Fruit fly (Drosophila melanogaster): Measurements from ENCODE around the gene Surf4.

Gene Surf4

DNA sequence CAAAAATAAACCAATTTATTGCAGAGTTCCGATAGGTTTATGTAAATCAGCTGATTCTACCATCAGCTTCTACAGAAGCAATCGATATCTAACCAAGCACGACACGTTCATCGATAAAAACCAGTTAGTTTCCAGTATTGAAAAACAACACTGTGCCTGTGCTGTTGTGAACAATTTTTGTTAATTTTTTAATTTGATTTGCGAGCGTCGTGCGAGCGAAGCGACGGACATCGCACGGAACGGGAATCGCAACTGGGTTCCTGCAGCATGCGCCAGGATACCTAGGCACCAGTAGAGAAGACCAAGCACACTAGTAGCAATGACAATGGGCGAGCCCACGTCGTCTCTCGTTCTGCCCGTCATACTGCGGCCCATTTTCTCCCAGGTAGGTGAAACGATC lies 25.9 kb upstream of the Surf4 start, which contains the start of the genes Ccm3 and CG6136:
Gene Ccm3 (plus strand): TSS at position 125 of the 400 bp plus-strand sequence.
Gene CG6136 (minus strand): TSS at position 380 of the 400 bp plus-strand sequence.
- TF ChIP-seq CG3032 (tag; optimal IDR thresholded peaks at IDR 0.05) (peak; percentile 30), achi (GFP tag; optimal IDR thresholded peaks at IDR 0.05) (peak; percentile 18), CG3919 (GFP tag; optimal IDR thresholded peaks at IDR 0.05) (no peak), lz (GFP tag; optimal IDR thresholded peaks at IDR 0.05) (peak; percentile 43), topi (GFP tag; optimal IDR thresholded peaks at IDR 0.05) (peak; percentile 47), Eip78C (GFP tag) (peak; percentile 35), Eip75B (GFP tag; optimal IDR thresholded peaks at IDR 0.05) (peak; percentile 32), Met (GFP tag; optimal IDR thresholded peaks at IDR 0.05) (no peak), CG6854 (GFP tag; optimal IDR thresholded peaks at IDR 0.05) (peak; percentile 38), esn (GFP tag; optimal IDR thresholded peaks at IDR 0.05) (peak; percentile 63), CG8119 (GFP tag; IDR thresholded peaks at IDR 0.05) (no peak), CG10669 (GFP tag; optimal IDR thresholded peaks at IDR 0.05) (no peak), cyc (GFP tag; optimal IDR thresholded peaks at IDR 0.05) (peak; percentile 38), CG8319 (GFP tag; optimal IDR thresholded peaks at IDR 0.05) (no peak), Sox14 (GFP tag; optimal IDR thresholded peaks at IDR 0.05) (peak; percentile 19), CG31627 (GFP tag; optimal IDR thresholded peaks at IDR 0.05) (peak; percentile 44), CG8632 (GFP tag; optimal IDR thresholded peaks at IDR 0.05) (no peak), svp (GFP tag) (no peak)

DNA sequence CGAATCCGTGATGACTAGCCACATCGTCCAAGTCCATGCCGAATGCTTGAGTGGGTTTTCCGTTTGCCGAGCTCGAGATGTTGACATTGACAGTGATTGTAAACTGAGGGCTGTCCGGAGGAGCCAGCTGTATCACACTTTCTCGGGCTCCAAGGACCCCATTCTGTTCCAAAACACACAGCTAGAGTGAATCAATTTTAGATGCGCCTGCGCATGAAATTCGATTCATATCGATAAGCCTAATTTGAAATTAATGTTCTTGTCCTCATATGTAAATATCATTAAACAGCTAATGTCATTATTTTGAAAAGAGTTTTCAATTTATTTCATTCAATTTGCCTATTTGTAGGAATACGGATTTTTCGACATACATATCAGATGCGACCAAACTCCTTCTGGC lies 23.8 kb upstream of the Surf4 start, which contains the start of gene CG14868:
Gene CG14868 (minus strand): TSS at position 204 of the 400 bp plus-strand sequence.
- no peak for TF ChIP-seq CG6163 (GFP tag; IDR thresholded peaks at IDR 0.05)

DNA sequence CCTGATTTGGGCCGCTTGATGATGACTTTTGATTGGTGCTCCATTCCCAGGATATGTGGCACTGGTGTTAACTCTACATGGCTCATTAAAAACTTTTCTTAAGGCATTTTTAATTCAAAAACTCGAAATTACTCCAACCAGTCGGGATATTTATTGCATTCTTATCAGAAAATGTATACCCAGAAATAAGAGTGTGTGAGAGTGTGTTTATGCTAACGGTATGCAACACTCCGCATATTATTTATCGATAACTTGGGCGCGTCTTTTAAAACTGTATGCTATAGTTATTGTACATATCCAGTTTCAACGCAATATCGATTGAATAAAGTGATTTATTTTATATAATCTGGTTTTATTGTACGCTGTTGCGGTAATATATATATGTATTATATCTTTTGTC lies 21.5 kb upstream of the Surf4 start, which contains the start of gene CG34404:
Gene CG34404 (minus strand): TSS at position 189 of the 400 bp plus-strand sequence.
- TF ChIP-seq svp (GFP tag) (no peak), Eip78C (GFP tag) (peak; percentile 40), esn (GFP tag; optimal IDR thresholded peaks at IDR 0.05) (peak; percentile 22)

DNA sequence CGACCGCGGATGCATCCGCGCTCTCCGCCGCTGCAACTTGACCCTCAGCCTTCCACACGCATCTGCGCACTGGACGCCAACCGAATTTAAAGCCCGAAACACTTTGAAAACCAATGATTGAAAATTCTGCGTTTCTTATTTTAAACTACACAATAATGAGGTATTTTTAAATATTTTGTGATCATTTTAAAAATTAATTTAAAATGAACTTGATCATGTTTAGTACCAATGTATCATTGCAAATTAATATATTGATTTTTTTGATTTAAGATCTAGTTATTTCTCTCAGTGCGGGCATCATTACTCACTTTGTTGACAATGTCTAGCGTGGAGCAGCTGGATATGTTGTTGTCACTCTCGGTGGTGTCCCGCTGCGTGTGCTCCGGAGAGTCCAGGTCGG lies 20.9 kb upstream of the Surf4 start:
- TF ChIP-seq CG6276 (GFP tag; optimal IDR thresholded peaks at IDR 0.05) (no peak), eg (GFP tag; IDR thresholded peaks at IDR 0.05) (peak; percentile 76), net (GFP tag; optimal IDR thresholded peaks at IDR 0.05) (no peak), esn (GFP tag; optimal IDR thresholded peaks at IDR 0.05) (peak; percentile 68), dsx (GFP tag; optimal IDR thresholded peaks at IDR 0.05; ENCODE audit: poor library complexity, severe bottlenecking) (peak; percentile 58), CG8119 (GFP tag; IDR thresholded peaks at IDR 0.05) (peak; percentile 74; the same call in 2 of the 3 replicates), Lpt (GFP tag; optimal IDR thresholded peaks at IDR 0.05) (no peak), Ets96B (tag; optimal IDR thresholded peaks at IDR 0.05) (peak; percentile 57), CG6163 (GFP tag; IDR thresholded peaks at IDR 0.05) (peak; percentile 60; the same call in 2 of the 3 replicates), cyc (GFP tag; optimal IDR thresholded peaks at IDR 0.05) (peak; percentile 21), vri (GFP tag; optimal IDR thresholded peaks at IDR 0.05) (no peak), CG8319 (GFP tag; optimal IDR thresholded peaks at IDR 0.05) (no peak), CG6792 (GFP tag; optimal IDR thresholded peaks at IDR 0.05) (peak; percentile 50), Eip75B (GFP tag; optimal IDR thresholded peaks at IDR 0.05) (no peak), lz (GFP tag; optimal IDR thresholded peaks at IDR 0.05) (peak; percentile 43), ss (GFP tag; optimal IDR thresholded peaks at IDR 0.05) (no peak), CG3032 (tag; optimal IDR thresholded peaks at IDR 0.05) (peak; percentile 35), CG15336 (GFP tag; IDR thresholded peaks at IDR 0.05) (peak; percentile 81), Eip78C (GFP tag) (peak; percentile 73), svp (GFP tag) (peak; percentile 94), CG31627 (GFP tag; optimal IDR thresholded peaks at IDR 0.05) (peak; percentile 18)

- TF ChIP-seq CG31627 (GFP tag; optimal IDR thresholded peaks at IDR 0.05) = no peak
- no peak for TF ChIP-seq CG6163 (GFP tag; IDR thresholded peaks at IDR 0.05)
- no peak for TF ChIP-seq CG9139 (GFP tag; optimal IDR thresholded peaks at IDR 0.05)
- TF ChIP-seq CG6276 (GFP tag; optimal IDR thresholded peaks at IDR 0.05) = no peak
- no peak for TF ChIP-seq CG8319 (GFP tag; optimal IDR thresholded peaks at IDR 0.05)
- TF ChIP-seq eg (GFP tag; IDR thresholded peaks at IDR 0.05) = no peak
- TF ChIP-seq Eip78C (GFP tag) = peak; percentile 52
- no peak for TF ChIP-seq fd59A (GFP tag; optimal IDR thresholded peaks at IDR 0.05)
- TF ChIP-seq esn (GFP tag; optimal IDR thresholded peaks at IDR 0.05) = peak; percentile 34
- no peak for TF ChIP-seq ss (GFP tag; optimal IDR thresholded peaks at IDR 0.05)
- no peak for TF ChIP-seq CG3032 (tag; optimal IDR thresholded peaks at IDR 0.05)
- TF ChIP-seq CG10631 (GFP tag; optimal IDR thresholded peaks at IDR 0.05) = no peak
- TF ChIP-seq Smox (GFP tag; optimal IDR thresholded peaks at IDR 0.05) = no peak
These were observed 17.6 kb upstream of the Surf4 start, which contains the start of gene CG6171 for dm6 chr3R:15363608-15364007. Gene CG6171 (minus strand): TSS chr3R:15363857.

Data from whole organism, prepupa.